Fruit fly (Drosophila melanogaster) whole organism, embryonic: ENCODE data around the gene mahe.

Experiments
- Aef1 ChIP-seq: fragments of 200-800 bp; sonication (Bioruptor generic); IDR thresholded peaks from 3 replicates; pipeline ENCODE4 v1.3.6; 2022; ENCODE audit warnings: missing biosample characterization, missing genetic modification characterization
- Atf6 ChIP-seq: fragments of 200-800 bp; sonication (Bioruptor generic); IDR thresholded peaks from 2 replicates; pipeline ENCODE4 v1.3.6; 2022; ENCODE audit warnings: missing biosample characterization, missing genetic modification characterization
- BtbVII ChIP-seq: fragments of 200-800 bp; sonication (Bioruptor generic); optimal IDR thresholded peaks from 3 replicates; lab custom pipeline; 2017; ENCODE audit warnings: missing biosample characterization, mild to moderate bottlenecking, missing genetic modification characterization
- CG10543 ChIP-seq: fragments of 200-800 bp; sonication (Bioruptor generic); optimal IDR thresholded peaks from 3 replicates; lab custom pipeline; 2017; ENCODE audit warnings: missing biosample characterization, mild to moderate bottlenecking, missing genetic modification characterization, moderate library complexity
- CG10959 ChIP-seq: fragments of 200-800 bp; sonication (Bioruptor generic); IDR thresholded peaks from 2 replicates; pipeline ENCODE4 v1.3.6; 2022; ENCODE audit warnings: missing biosample characterization, missing genetic modification characterization
- CG11504 ChIP-seq: fragments of 200-800 bp; sonication (Bioruptor generic); optimal IDR thresholded peaks from 3 replicates; lab custom pipeline; 2019; ENCODE audit warnings: missing biosample characterization, mild to moderate bottlenecking, missing genetic modification characterization, moderate library complexity
- CG13123 ChIP-seq: fragments of 200-800 bp; sonication (Bioruptor generic); optimal IDR thresholded peaks from 2 replicates; lab custom pipeline; 2016; ENCODE audit warnings: missing biosample characterization, missing genetic modification characterization
- CG14667 ChIP-seq: fragments of 200-800 bp; sonication (Bioruptor generic); IDR thresholded peaks from 2 replicates; pipeline ENCODE4 v1.3.6; 2022; ENCODE audit warnings: missing biosample characterization, missing genetic modification characterization
- CG14710 ChIP-seq: fragments of 200-800 bp; sonication (Bioruptor generic); optimal IDR thresholded peaks from 3 replicates; lab custom pipeline; 2019; ENCODE audit warnings: missing biosample characterization, mild to moderate bottlenecking, missing genetic modification characterization, moderate library complexity
- CG14860 ChIP-seq: fragments of 200-800 bp; sonication (Bioruptor generic); IDR thresholded peaks from 3 replicates; pipeline ENCODE4 v1.3.6; 2022; ENCODE audit warnings: missing biosample characterization, missing genetic modification characterization; ENCODE audit not compliant: partially characterized antibody
- CG15073 ChIP-seq: fragments of 200-800 bp; sonication (Bioruptor generic); optimal IDR thresholded peaks from 2 replicates; lab custom pipeline; 2016; ENCODE audit warnings: missing biosample characterization, missing genetic modification characterization
- CG15696 ChIP-seq: fragments of 200-800 bp; sonication (Bioruptor generic); optimal IDR thresholded peaks from 2 replicates; lab custom pipeline; 2019; ENCODE audit warnings: missing biosample characterization, mild to moderate bottlenecking, missing genetic modification characterization, moderate library complexity
- CG16779 ChIP-seq: fragments of 200-800 bp; sonication (Bioruptor generic); IDR thresholded peaks from 2 replicates; pipeline ENCODE4 v1.3.6; 2022; ENCODE audit warnings: missing biosample characterization, missing genetic modification characterization
- CG2116 ChIP-seq: fragments of 200-800 bp; sonication (Bioruptor generic); optimal IDR thresholded peaks from 3 replicates; lab custom pipeline; 2018; ENCODE audit warnings: missing biosample characterization, mild to moderate bottlenecking, missing genetic modification characterization
- CG2678 ChIP-seq: fragments of 200-800 bp; sonication (Bioruptor generic); optimal IDR thresholded peaks from 3 replicates; lab custom pipeline; 2019; ENCODE audit warnings: missing biosample characterization, mild to moderate bottlenecking, missing genetic modification characterization, moderate library complexity
- CG31224 ChIP-seq: fragments of 200-800 bp; sonication (Bioruptor generic); IDR thresholded peaks from 2 replicates; pipeline ENCODE4 v1.3.6; 2022; ENCODE audit warnings: missing biosample characterization, missing genetic modification characterization
- CG32767 ChIP-seq: fragments of 200-800 bp; sonication (Bioruptor generic); IDR thresholded peaks from 2 replicates; pipeline ENCODE4 v1.3.6; 2022; ENCODE audit warnings: missing biosample characterization, missing genetic modification characterization
- CG32772 ChIP-seq: fragments of 200-800 bp; sonication (Bioruptor generic); IDR thresholded peaks from 2 replicates; pipeline ENCODE4 v1.3.6; 2022; ENCODE audit warnings: missing biosample characterization, missing genetic modification characterization
- CG33557 ChIP-seq: fragments of 200-800 bp; sonication (Bioruptor generic); optimal IDR thresholded peaks from 2 replicates; lab custom pipeline; 2019; ENCODE audit warnings: missing biosample characterization, mild to moderate bottlenecking, missing genetic modification characterization, moderate library complexity
- CG4617 ChIP-seq: fragments of 200-800 bp; sonication (Bioruptor generic); optimal IDR thresholded peaks from 3 replicates; lab custom pipeline; 2016; ENCODE audit warnings: missing biosample characterization, missing genetic modification characterization, borderline replicate concordance
- CG4707 ChIP-seq: fragments of 200-800 bp; sonication (Bioruptor generic); optimal IDR thresholded peaks from 2 replicates; lab custom pipeline; 2018; ENCODE audit warnings: missing biosample characterization, mild to moderate bottlenecking, missing genetic modification characterization, moderate library complexity
- CG6689 ChIP-seq: fragments of 200-800 bp; sonication (Bioruptor generic); IDR thresholded peaks from 2 replicates; pipeline ENCODE4 v1.3.6; 2022; ENCODE audit warnings: missing biosample characterization, missing genetic modification characterization
- CG6854 ChIP-seq: fragments of 200-800 bp; sonication (Bioruptor generic); optimal IDR thresholded peaks from 3 replicates; lab custom pipeline; 2017; ENCODE audit warnings: missing biosample characterization, mild to moderate bottlenecking, missing genetic modification characterization
- CG7928 ChIP-seq: fragments of 200-800 bp; sonication (Bioruptor generic); optimal IDR thresholded peaks from 2 replicates; lab custom pipeline; 2017; ENCODE audit warnings: missing biosample characterization, mild to moderate bottlenecking, missing genetic modification characterization
- CG8290 ChIP-seq, 3 experiments: fragments of 200-800 bp; sonication (Bioruptor generic); optimal IDR thresholded peaks; 2 replicates each; lab custom pipeline; 2016 to 2019; ENCODE audit warnings: missing biosample characterization in 3 of 3, missing genetic modification characterization in 3 of 3, mild to moderate bottlenecking in 2 of 3, moderate library complexity in 1 of 3
- CoRest ChIP-seq: fragments of 200-800 bp; sonication (Bioruptor generic); optimal IDR thresholded peaks from 3 replicates; lab custom pipeline; 2018; ENCODE audit warnings: missing biosample characterization, mild to moderate bottlenecking, missing genetic modification characterization, moderate library complexity
- D19A ChIP-seq: fragments of 200-800 bp; optimal IDR thresholded peaks from 3 replicates; lab custom pipeline; 2019; ENCODE audit warnings: missing biosample characterization, mild to moderate bottlenecking, missing genetic modification characterization, moderate library complexity
- D19B ChIP-seq: fragments of 200-800 bp; sonication (Bioruptor generic); optimal IDR thresholded peaks from 2 replicates; lab custom pipeline; 2017; ENCODE audit warnings: missing biosample characterization, mild to moderate bottlenecking, missing genetic modification characterization
- H2.0 ChIP-seq: fragments of 200-800 bp; sonication (Bioruptor generic); IDR thresholded peaks from 2 replicates; pipeline ENCODE4 v1.3.6; 2022; ENCODE audit warnings: missing biosample characterization, missing genetic modification characterization
- HLH54F ChIP-seq: fragments of 200-800 bp; sonication (Bioruptor generic); optimal IDR thresholded peaks from 3 replicates; lab custom pipeline; 2016; ENCODE audit warnings: missing biosample characterization, missing genetic modification characterization
- MESR4 ChIP-seq: fragments of 200-800 bp; sonication (Bioruptor generic); optimal IDR thresholded peaks from 2 replicates; lab custom pipeline; 2018; ENCODE audit warnings: missing biosample characterization, mild to moderate bottlenecking, missing genetic modification characterization, moderate library complexity
- Mad ChIP-seq: fragments of 200-800 bp; sonication (Bioruptor generic); optimal IDR thresholded peaks from 2 replicates; lab custom pipeline; 2016; ENCODE audit warnings: missing biosample characterization, missing genetic modification characterization
- Nf-YA ChIP-seq: fragments of 200-800 bp; sonication (Bioruptor generic); IDR thresholded peaks from 2 replicates; pipeline ENCODE4 v1.3.6; 2022; ENCODE audit warnings: missing biosample characterization, missing genetic modification characterization
- Poxn ChIP-seq: fragments of 200-800 bp; sonication (Bioruptor generic); IDR thresholded peaks from 2 replicates; pipeline ENCODE4 v1.3.6; 2022; ENCODE audit warnings: missing biosample characterization, missing genetic modification characterization
- Scr ChIP-seq: fragments of 200-800 bp; sonication (Bioruptor generic); IDR thresholded peaks from 2 replicates; pipeline ENCODE4 v1.3.6; 2022; ENCODE audit warnings: missing biosample characterization, missing genetic modification characterization; ENCODE audit not compliant: partially characterized antibody
- amos ChIP-seq: fragments of 200-800 bp; sonication (Bioruptor generic); IDR thresholded peaks from 2 replicates; pipeline ENCODE4 v1.3.6; 2022; ENCODE audit warnings: missing biosample characterization, missing genetic modification characterization; ENCODE audit not compliant: partially characterized antibody
- br ChIP-seq: fragments of >200 bp; optimal IDR thresholded peaks from 2 replicates; lab custom pipeline; 2017
- btn ChIP-seq: fragments of 200-800 bp; sonication (Bioruptor generic); optimal IDR thresholded peaks from 2 replicates; lab custom pipeline; 2016; ENCODE audit warnings: missing biosample characterization, missing genetic modification characterization
- corto ChIP-seq: fragments of 200-800 bp; sonication (Bioruptor generic); optimal IDR thresholded peaks from 2 replicates; lab custom pipeline; 2016; ENCODE audit warnings: missing biosample characterization, mild to moderate bottlenecking, missing genetic modification characterization, moderate library complexity
- dysf ChIP-seq: fragments of 200-800 bp; sonication (Bioruptor generic); IDR thresholded peaks from 3 replicates; pipeline ENCODE4 v1.3.6; 2022; ENCODE audit warnings: missing biosample characterization, missing genetic modification characterization
- ewg ChIP-seq: fragments of 200-800 bp; sonication (Bioruptor generic); optimal IDR thresholded peaks from 3 replicates; lab custom pipeline; 2017; ENCODE audit warnings: mild to moderate bottlenecking, missing biosample characterization, missing genetic modification reagents, missing genetic modification characterization
- fru ChIP-seq: fragments of >200 bp; optimal IDR thresholded peaks from 2 replicates; lab custom pipeline; 2017
- kni ChIP-seq: fragments of 200-800 bp; sonication (Bioruptor generic); optimal IDR thresholded peaks from 3 replicates; lab custom pipeline; 2017; ENCODE audit warnings: mild to moderate bottlenecking, missing biosample characterization, missing genetic modification reagents, missing genetic modification characterization
- pfk ChIP-seq: fragments of 200-800 bp; sonication (Bioruptor generic); optimal IDR thresholded peaks from 2 replicates; lab custom pipeline; 2018; ENCODE audit warnings: missing biosample characterization, mild to moderate bottlenecking, missing genetic modification characterization, moderate library complexity
- seq ChIP-seq: fragments of 200-800 bp; sonication (Bioruptor generic); IDR thresholded peaks from 2 replicates; pipeline ENCODE4 v1.3.6; 2022; ENCODE audit warnings: missing biosample characterization, missing genetic modification characterization
- sob ChIP-seq: fragments of 200-800 bp; sonication (Bioruptor generic); IDR thresholded peaks from 2 replicates; pipeline ENCODE4 v1.3.6; 2022; ENCODE audit warnings: missing biosample characterization, missing genetic modification characterization
- tap ChIP-seq: fragments of 200-800 bp; optimal IDR thresholded peaks from 3 replicates; lab custom pipeline; 2019; ENCODE audit warnings: missing biosample characterization, mild to moderate bottlenecking, missing genetic modification characterization, moderate library complexity
- zf30C ChIP-seq: fragments of 200-800 bp; sonication (Bioruptor generic); optimal IDR thresholded peaks from 3 replicates; lab custom pipeline; 2018; ENCODE audit warnings: missing biosample characterization, mild to moderate bottlenecking, missing genetic modification characterization

The mahe gene

DNA sequence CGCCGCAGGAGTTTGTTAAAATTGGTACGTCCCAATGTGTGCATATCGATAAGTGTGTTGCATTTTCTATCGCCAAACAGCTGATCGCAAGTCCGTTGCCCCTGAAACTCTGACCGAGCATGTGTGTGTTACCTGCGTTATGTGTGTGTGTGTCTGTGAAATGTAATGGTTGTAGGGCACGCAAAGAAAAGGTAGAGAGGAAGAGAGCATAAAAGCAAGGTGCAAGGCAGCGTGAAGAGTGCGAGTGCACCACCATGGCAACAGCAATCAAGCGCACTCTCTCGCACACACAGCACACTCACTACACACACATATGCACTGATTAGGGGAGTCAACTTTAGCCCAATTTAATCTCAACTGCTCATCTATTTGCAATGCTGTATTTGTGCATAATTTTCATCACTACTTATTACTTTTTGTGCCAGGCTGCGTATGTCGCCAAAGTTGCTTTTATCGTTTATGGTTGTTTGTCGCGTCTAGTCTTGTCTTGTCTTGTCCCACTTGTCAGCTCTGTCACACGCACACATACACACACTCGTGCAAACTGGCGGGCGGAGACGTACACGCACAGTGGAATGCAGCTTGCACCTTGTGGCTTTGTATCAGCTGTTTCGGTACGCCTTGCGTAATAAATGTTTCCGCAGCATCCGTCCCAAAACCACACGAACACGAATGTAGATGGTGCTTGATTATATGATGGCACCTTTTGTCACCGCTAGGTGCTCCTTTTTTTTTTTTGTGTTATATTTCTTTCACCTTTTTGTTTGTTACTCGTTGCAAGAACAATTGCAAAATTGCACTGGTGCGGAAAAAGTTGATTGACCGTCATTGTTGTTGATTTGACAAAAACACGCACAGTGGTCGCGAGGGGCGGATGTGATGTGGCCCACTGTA, 6.7 kb upstream of the mahe start (continued):
- TF ChIP-seq CG8290 (GFP tag; optimal IDR thresholded peaks at IDR 0.05; lab: Kevin White, UChicago) = peak; percentile 51
- TF ChIP-seq CG8290 (tag; optimal IDR thresholded peaks at IDR 0.05; lab: Kevin White, UChicago) = peak in 1 of 2 experiments; percentile 59
- TF ChIP-seq CG2678 (tag; lab: Kevin White, UChicago) = peak; percentile 87
- TF ChIP-seq fru (lab: Kevin White, UChicago) = no peak
- peak; percentile 50 for TF ChIP-seq CG6854 (GFP tag; lab: Kevin White, UChicago)
- TF ChIP-seq CG13123 = peak; percentile 23
- peak; percentile 56 for TF ChIP-seq HLH54F
- peak; percentile 89 for TF ChIP-seq CG11504 (tag; lab: Kevin White, UChicago)
- TF ChIP-seq br (lab: Kevin White, UChicago) = no peak
- peak; percentile 75; the same call in 2 of the 3 replicates for TF ChIP-seq dysf (GFP tag; lab: Robert Waterston, UW)
- TF ChIP-seq ewg (GFP tag; lab: Kevin White, UChicago) = peak; percentile 80
- no peak for TF ChIP-seq amos
- TF ChIP-seq CG14710 = peak; percentile 90
- TF ChIP-seq Poxn (GFP tag; lab: Robert Waterston, UW) = no peak
- peak; percentile 46 for TF ChIP-seq Mad (GFP tag; lab: Kevin White, UChicago)
- peak; percentile 87 for TF ChIP-seq kni
- no peak for TF ChIP-seq pfk (GFP tag; lab: Kevin White, UChicago)
- peak; percentile 82 for TF ChIP-seq D19A
- TF ChIP-seq H2.0 (GFP tag; lab: Robert Waterston, UW) = 0 out of 2 replicates have a peak, but pooled peaks have one; percentile 40
- 0 out of 2 replicates have a peak, but pooled peaks have one; percentile 32 for TF ChIP-seq CG10959 (GFP tag; lab: Robert Waterston, UW)
- TF ChIP-seq Atf6 (GFP tag; lab: Robert Waterston, UW) = peak; percentile 23; the same call in 1 of the 2 replicates
- peak; percentile 60 for TF ChIP-seq BtbVII
- no peak for TF ChIP-seq Scr
- TF ChIP-seq CG10543 = peak; percentile 70
- TF ChIP-seq tap = peak; percentile 52
- TF ChIP-seq CG15073 (GFP tag; lab: Kevin White, UChicago) = peak; percentile 2
- TF ChIP-seq CG14860 (GFP tag; lab: Robert Waterston, UW) = no peak
- no peak for TF ChIP-seq corto (GFP tag; lab: Kevin White, UChicago)
- no peak for TF ChIP-seq MESR4 (GFP tag; lab: Kevin White, UChicago)
- TF ChIP-seq CG4617 (GFP tag; lab: Kevin White, UChicago) = peak; percentile 45
- no peak for TF ChIP-seq D19B (GFP tag; lab: Kevin White, UChicago)
- peak; percentile 91 for TF ChIP-seq CoRest
- peak; percentile 59 for TF ChIP-seq btn (GFP tag; lab: Kevin White, UChicago)
- TF ChIP-seq Aef1 (GFP tag; lab: Robert Waterston, UW) = peak; percentile 47; the same call in 1 of the 3 replicates
- TF ChIP-seq CG33557 (GFP tag; lab: Kevin White, UChicago) = peak; percentile 84
- no peak for TF ChIP-seq zf30C (GFP tag; lab: Kevin White, UChicago)
- TF ChIP-seq sob (GFP tag; lab: Robert Waterston, UW) = 0 out of 2 replicates have a peak, but pooled peaks have one; percentile 36
- no peak for TF ChIP-seq CG16779 (GFP tag; lab: Robert Waterston, UW)
- TF ChIP-seq CG32772 (GFP tag; lab: Robert Waterston, UW) = peak; percentile 76
- peak; percentile 68 for TF ChIP-seq CG14667 (GFP tag; lab: Robert Waterston, UW)
- peak; percentile 39 for TF ChIP-seq CG2116 (GFP tag; lab: Kevin White, UChicago)
- peak; percentile 20; the same call in 1 of the 2 replicates for TF ChIP-seq Nf-YA
- TF ChIP-seq seq (GFP tag; lab: Robert Waterston, UW) = peak; percentile 57
- peak; percentile 83 for TF ChIP-seq CG6689 (GFP tag; lab: Robert Waterston, UW)
- no peak for TF ChIP-seq CG7928 (GFP tag; lab: Kevin White, UChicago)
- TF ChIP-seq CG31224 (GFP tag; lab: Robert Waterston, UW) = no peak
- peak; percentile 68; the same call in 1 of the 2 replicates for TF ChIP-seq CG32767 (GFP tag; lab: Robert Waterston, UW)
- TF ChIP-seq CG4707 = peak; percentile 98
- peak; percentile 70 for TF ChIP-seq CG15696
